Worm (Caenorhabditis elegans) whole organism, L4 larva: ENCODE data around the gene Y116F11A.6.

ENCODE experiments used
- F49E8.2 ChIP-seq: sonication (generic microtip); optimal IDR thresholded peaks from 2 replicates; lab custom pipeline; 2016; ENCODE audit warnings: missing compliant biosample characterization, mild to moderate bottlenecking, missing genetic modification characterization, borderline replicate concordance
- ZK546.5 ChIP-seq, 2 experiments: sonication (generic microtip); optimal IDR thresholded peaks; 2 replicates each; lab custom pipeline; 2017; ENCODE audit warnings: missing biosample characterization in 2 of 2, missing genetic modification characterization in 2 of 2
- dmd-6 ChIP-seq: fragments of 200-800 bp; sonication (Bioruptor generic); IDR thresholded peaks from 2 replicates; pipeline ENCODE4 v1.3.6; 2022; ENCODE audit warnings: missing genetic modification reagents, missing genetic modification characterization, missing compliant biosample characterization
- fkh-10 ChIP-seq: fragments of 150-350 bp; optimal IDR thresholded peaks from 2 replicates; lab custom pipeline; 2014; ENCODE audit warnings: missing biosample characterization, missing genetic modification reagents, missing genetic modification characterization
- hif-1 ChIP-seq, 2 experiments: sonication (generic microtip); optimal IDR thresholded peaks; 2 replicates each; lab custom pipeline; 2016 to 2017; ENCODE audit warnings: missing compliant biosample characterization in 2 of 2, missing genetic modification characterization in 2 of 2, missing genetic modification reagents in 2 of 2, missing genotype in 2 of 2, mild to moderate bottlenecking in 1 of 2
- lin-39 ChIP-seq: fragments of 150-350 bp; optimal IDR thresholded peaks from 2 replicates; lab custom pipeline; 2014; ENCODE audit warnings: missing biosample characterization, missing genetic modification reagents, missing genetic modification characterization
- mdl-1 ChIP-seq, 2 experiments: fragments of 150-350 bp in 1 of 2; sonication (generic microtip) in 1 of 2; optimal IDR thresholded peaks; 2 replicates each; lab custom pipeline; 2014 to 2017; ENCODE audit warnings: missing biosample characterization in 2 of 2, missing genetic modification characterization in 2 of 2
- nhr-10 ChIP-seq: fragments of 150-350 bp; optimal IDR thresholded peaks from 2 replicates; lab custom pipeline; 2014; ENCODE audit warnings: missing biosample characterization, missing genetic modification characterization
- nhr-111 ChIP-seq: fragments of 200-800 bp; sonication (Bioruptor generic); optimal IDR thresholded peaks from 2 replicates; lab custom pipeline; 2018; ENCODE audit warnings: mild to moderate bottlenecking, missing genetic modification characterization, missing compliant biosample characterization
- nhr-237 ChIP-seq: sonication (generic microtip); optimal IDR thresholded peaks from 2 replicates; lab custom pipeline; 2017; ENCODE audit warnings: missing biosample characterization, missing genetic modification characterization
- nhr-25 ChIP-seq: sonication (generic microtip); optimal IDR thresholded peaks from 2 replicates; lab custom pipeline; 2017; ENCODE audit warnings: missing genetic modification characterization, mild to moderate bottlenecking, missing compliant biosample characterization, antibody characterized with exemption, moderate library complexity, borderline replicate concordance; ENCODE audit not compliant: insufficient read depth
- nhr-77 ChIP-seq: fragments of 150-350 bp; optimal IDR thresholded peaks from 2 replicates; lab custom pipeline; 2014; ENCODE audit warnings: missing biosample characterization, missing genetic modification characterization
- ztf-11 ChIP-seq: fragments of 150-350 bp; optimal IDR thresholded peaks from 2 replicates; lab custom pipeline; 2014; ENCODE audit warnings: missing biosample characterization, missing genetic modification characterization
- ztf-7 ChIP-seq: fragments of 150-350 bp; optimal IDR thresholded peaks from 2 replicates; lab custom pipeline; 2014; ENCODE audit warnings: missing biosample characterization, missing genetic modification characterization

DNA sequence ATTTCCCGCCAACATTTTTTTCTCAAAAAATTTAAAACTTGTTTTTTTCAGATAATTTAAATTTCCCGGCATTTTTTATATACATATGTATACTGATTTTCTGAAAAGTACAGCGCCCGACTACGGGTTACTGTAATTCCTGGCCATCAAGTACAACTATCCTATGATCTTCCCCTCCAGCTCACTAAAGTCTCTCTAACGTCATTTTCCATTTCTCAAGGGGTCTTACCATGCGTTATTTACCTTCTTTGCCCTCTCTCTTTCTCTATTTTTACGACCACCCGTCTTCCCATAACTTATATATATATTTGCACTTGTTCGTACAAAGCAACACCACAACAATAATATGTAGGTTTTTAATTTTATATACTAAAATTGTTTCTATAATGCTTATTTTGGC lies 36.9 kb downstream of the Y116F11A.6 start, which contains the start of gene W04E12.9:
- TF ChIP-seq nhr-237 (tag; lab: Kevin White, UChicago) (no peak), fkh-10 (no peak), hif-1 (tag; optimal IDR thresholded peaks at IDR 0.05; lab: Kevin White, UChicago) (no peak), lin-39 (tag; lab: Kevin White, UChicago) (no peak), ztf-11 (tag; lab: Kevin White, UChicago) (no peak), nhr-111 (GFP tag; lab: Kevin White, UChicago) (no peak), nhr-77 (no peak), ztf-7 (tag; lab: Kevin White, UChicago) (no peak), dmd-6 (GFP tag; lab: Robert Waterston, UW) (no peak), nhr-10 (no peak), nhr-25 (tag; lab: Kevin White, UChicago) (no peak), ZK546.5 (tag; optimal IDR thresholded peaks at IDR 0.05; lab: Kevin White, UChicago) (no peak), F49E8.2 (tag; lab: Kevin White, UChicago) (no peak), mdl-1 (tag; optimal IDR thresholded peaks at IDR 0.05; lab: Kevin White, UChicago) (no peak)
